Worm (Caenorhabditis elegans) whole organism, L4/young adult: ENCODE results near the gene cyp-43A1.

Source experiments
- W03F9.2 ChIP-seq: fragments of 150-350 bp; optimal IDR thresholded peaks from 2 replicates; lab custom pipeline; 2014; ENCODE audit warnings: missing biosample characterization, missing genetic modification characterization
- dao-5 ChIP-seq: sonication (generic microtip); optimal IDR thresholded peaks from 2 replicates; lab custom pipeline; 2016; ENCODE audit warnings: missing genotype, missing genetic modification characterization, moderate library complexity, missing compliant biosample characterization
- him-1 ChIP-seq: sonication (generic microtip); optimal IDR thresholded peaks from 2 replicates; lab custom pipeline; 2016; ENCODE audit warnings: missing genotype, missing genetic modification reagents, missing genetic modification characterization, missing compliant biosample characterization

Gene cyp-43A1

DNA sequence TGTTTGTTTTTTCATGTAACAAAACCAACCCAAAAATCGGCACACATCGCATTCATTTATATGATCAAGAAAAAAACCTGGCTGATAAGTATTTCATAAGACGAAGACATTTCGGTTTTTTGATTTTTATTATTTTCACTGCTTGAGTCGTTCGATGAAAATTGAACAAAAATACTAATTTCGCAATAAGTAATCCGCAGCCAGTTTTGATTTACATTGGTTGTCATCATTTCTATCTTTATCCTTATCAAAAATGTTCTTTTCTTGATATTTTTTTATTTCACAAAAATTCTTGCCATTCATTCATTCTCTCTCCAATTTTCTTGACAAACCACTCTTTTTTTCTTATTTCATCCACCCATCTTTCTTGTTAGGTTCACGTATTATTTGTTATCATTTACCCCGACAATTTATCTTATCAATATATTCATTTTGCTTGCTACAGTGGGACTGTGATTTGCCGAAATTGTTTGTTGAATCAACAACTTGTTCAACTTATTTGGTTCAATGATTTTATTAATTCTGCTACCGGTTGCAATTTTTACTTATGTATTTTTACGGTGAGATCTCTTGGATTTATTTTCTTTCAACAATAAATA, at the start of gene cyp-43A1:
Gene cyp-43A1 (plus strand): TSS at position 446 of the 599 bp plus-strand sequence.
- TF ChIP-seq W03F9.2 (no peak), him-1 (tag; lab: Kevin White, UChicago) (no peak), dao-5 (tag; lab: Kevin White, UChicago) (no peak)

DNA sequence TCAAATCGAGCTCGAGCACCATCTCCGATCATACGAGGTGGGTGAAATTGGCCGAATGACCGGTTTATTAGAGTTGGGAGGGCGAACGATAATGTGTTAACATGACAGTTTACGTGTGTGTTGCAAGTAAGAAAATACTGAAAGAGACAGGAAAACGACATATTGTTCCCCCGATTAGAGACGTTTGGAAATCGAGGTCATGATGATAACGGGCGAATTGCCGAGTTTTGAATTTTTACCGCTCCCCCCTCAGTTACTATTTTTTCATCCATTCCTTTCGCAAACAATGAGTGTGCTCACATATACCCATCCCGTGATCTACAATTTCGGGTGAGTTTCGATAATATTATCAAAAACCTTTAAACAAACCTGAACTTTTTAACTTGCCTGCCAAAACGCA, 44.6 kb upstream of the cyp-43A1 start:
- TF ChIP-seq W03F9.2 (no peak), dao-5 (tag; lab: Kevin White, UChicago) (no peak), him-1 (tag; lab: Kevin White, UChicago) (no peak)

DNA sequence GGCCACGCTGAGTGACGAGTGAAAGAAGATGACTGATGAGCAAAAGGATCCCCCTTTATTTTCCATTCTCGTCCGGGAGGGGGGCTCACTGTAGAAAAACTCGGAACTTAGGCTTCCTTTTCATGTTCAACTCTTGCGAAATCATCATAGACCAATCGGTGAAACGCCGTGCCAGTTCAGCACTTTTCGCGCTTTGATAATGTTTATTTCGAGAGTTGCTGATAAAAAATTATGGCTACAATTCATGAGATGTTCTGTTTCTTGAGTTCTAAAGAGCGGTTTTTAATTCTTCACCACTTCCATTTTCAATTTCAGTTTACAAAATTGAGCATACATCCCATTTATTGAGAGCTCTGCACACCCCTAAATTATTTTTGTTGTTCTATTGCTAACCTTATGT, 43.5 kb upstream of the cyp-43A1 start:
- TF ChIP-seq him-1 (tag; lab: Kevin White, UChicago) (no peak), dao-5 (tag; lab: Kevin White, UChicago) (no peak), W03F9.2 (no peak)

DNA sequence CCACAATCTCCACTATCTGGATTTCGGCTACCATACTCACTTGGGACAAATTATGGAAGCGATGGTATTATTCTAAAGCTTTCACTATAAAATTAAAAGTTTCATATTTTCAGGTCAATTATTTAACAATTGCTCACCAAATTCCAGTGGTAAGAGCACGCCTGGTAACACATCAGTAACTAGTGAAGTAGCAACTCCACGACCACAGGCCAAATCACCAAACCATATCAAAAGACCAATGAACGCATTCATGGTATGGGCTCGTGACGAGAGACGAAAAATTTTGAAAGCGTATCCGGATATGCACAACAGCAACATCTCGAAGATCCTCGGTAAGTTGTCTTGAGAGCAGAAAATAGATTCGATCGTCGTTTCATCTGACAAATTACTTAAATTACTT, 41.7 kb upstream of the cyp-43A1 start:
- TF ChIP-seq W03F9.2 = no peak
- TF ChIP-seq him-1 (tag; lab: Kevin White, UChicago) = no peak
- no peak for TF ChIP-seq dao-5 (tag; lab: Kevin White, UChicago)

DNA sequence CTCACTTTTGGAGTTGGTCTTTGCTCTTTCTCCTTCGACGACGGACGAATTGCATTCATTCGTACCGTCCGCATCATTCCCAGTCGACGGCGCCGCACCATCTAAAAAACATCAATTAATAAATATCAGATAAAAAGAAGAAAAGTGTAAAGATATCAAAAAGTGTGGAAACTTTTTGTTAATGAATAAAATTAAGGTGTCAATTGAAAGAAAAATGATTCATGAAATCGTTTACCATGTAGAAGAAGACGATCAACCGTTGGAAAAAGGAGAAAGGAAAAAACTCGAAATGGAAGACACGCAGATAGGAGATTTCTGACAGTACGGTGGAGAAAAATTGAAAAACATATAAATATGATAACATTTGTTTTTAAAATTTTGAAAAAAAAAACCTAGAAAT, 34.2 kb upstream of the cyp-43A1 start, which contains the start of gene set-19:
Gene set-19 (minus strand): TSS at position 101 of the 400 bp plus-strand sequence.
- no peak for TF ChIP-seq him-1 (tag; lab: Kevin White, UChicago)
- no peak for TF ChIP-seq W03F9.2
- no peak for TF ChIP-seq dao-5 (tag; lab: Kevin White, UChicago)

DNA sequence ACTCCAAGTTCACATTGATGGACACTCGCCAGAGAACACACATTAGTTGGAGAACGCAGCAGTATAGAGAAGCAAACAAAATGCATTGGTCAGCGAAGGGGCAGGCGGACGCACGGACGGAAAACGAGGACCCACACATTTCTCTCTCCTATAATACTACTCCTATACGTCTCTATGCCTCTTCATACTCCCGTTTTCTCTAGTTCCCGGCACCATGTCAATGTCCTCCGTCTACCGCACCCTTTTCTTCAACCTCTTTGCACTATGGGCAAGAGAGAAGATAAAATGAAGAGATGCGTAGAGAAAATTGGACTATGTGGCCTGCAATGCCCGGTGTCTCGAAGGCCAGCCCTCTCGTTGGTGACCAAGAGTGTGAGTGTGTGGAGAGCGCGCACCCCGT, 28.3 kb upstream of the cyp-43A1 start, which contains the start of gene set-20:
Gene set-20 (minus strand): TSS at position 94 of the 400 bp plus-strand sequence.
- no peak for TF ChIP-seq W03F9.2
- TF ChIP-seq him-1 (tag; lab: Kevin White, UChicago) = no peak
- no peak for TF ChIP-seq dao-5 (tag; lab: Kevin White, UChicago)

DNA sequence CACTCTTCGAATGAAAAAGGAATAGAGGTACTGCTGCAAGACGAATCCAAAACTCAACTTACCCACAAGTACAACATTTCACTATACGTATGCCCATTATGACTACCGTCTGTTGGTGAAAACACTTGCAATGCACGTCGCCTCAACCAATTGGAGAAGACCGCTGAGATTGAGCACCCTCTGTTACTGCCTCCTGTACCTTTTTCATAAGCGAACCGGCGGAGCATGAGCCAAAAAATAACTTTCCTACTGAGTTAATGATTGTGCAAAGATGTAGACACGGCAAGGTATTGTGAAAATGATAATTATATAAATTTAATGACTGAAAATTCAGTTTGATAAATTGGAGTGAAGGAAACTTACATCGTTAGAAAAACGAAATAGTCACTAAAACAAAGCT, 25.2 kb upstream of the cyp-43A1 start:
- TF ChIP-seq W03F9.2 (no peak), dao-5 (tag; lab: Kevin White, UChicago) (no peak), him-1 (tag; lab: Kevin White, UChicago) (no peak)

DNA sequence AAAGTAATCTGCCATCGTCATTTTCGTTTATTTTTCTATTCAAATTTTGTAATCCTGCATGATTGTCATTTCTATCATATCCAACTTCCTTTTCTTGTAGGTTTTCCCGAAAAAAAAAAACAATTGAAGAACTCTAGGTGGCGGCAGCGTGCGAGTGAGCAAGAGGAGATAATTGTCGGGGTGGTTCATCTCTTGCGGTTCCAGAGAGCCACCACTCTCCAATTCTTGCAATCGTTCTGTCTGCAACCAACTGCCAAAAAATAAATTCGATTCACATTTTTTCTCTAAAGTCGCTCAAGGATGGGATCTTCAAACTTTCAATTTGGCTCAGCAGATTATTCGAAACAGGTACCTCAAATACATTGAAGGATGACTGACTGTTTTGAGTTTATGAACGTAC, 22.2 kb upstream of the cyp-43A1 start, which contains the start of gene W01C8.1:
Gene W01C8.1 (plus strand): TSS at position 301 of the 400 bp plus-strand sequence.
- TF ChIP-seq dao-5 (tag; lab: Kevin White, UChicago) = no peak
- TF ChIP-seq him-1 (tag; lab: Kevin White, UChicago) = no peak
- no peak for TF ChIP-seq W03F9.2

DNA sequence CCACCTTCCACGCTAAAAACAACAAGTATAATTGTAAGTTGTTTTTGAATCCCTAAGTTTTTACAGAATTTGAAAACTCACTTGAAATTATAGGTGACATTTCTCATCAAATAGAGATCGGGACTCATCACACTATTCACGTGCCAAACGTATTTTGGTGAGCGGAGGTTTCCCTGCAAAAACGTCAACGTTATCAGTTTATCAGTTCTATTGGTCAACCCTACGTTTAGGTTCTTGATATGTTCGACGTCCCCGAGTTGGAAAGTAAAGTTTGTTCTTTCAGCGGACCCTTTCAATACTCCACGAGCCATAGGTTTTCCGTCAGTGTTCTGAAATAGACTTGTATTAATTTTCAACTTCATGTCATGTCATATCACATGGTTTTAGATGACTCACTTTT, 18.9 kb upstream of the cyp-43A1 start:
- TF ChIP-seq him-1 (tag; lab: Kevin White, UChicago) (no peak), dao-5 (tag; lab: Kevin White, UChicago) (no peak), W03F9.2 (no peak)

DNA sequence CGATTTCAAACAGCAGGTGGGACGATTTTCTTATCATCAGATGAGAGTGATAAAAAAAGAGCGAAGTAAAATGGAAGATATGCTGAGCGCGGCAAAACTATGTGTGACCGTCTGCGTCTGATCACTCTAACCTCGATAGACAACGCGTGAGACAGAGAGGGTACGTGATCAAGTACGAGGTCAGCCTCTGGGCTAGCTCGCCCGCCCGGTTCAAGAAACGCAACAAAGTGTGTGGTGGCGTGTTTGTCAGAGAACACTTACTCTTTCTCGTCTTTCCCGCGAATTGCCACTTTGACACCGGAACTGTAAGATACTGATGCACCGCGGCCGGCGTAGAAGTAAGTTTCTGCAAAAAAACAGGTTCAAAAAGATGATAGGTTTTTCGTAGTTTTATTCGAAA, 18.1 kb upstream of the cyp-43A1 start:
- TF ChIP-seq him-1 (tag; lab: Kevin White, UChicago) = no peak
- TF ChIP-seq dao-5 (tag; lab: Kevin White, UChicago) = no peak
- TF ChIP-seq W03F9.2 = no peak

DNA sequence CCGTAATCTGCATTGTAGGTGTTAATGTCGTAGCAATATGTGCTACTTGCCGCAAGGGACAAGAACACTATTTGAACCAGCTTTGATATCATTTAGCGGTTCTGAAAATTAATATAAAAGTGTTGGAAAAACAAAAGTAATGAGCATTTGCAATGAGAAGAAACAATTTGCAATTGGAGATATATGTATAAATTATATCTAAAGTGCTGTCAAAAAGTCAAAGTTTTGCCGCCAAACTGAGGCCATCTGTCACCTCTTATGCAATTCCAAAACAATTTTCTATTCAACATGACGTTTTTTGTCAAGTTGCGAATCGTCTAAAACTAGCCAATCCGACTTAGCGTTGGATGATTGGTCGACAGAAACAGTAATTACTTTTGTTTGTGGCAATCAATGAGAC, 17.1 kb upstream of the cyp-43A1 start, which contains the start of gene W01C8.5:
Gene W01C8.5 (minus strand): TSS at position 101 of the 400 bp plus-strand sequence.
- no peak for TF ChIP-seq him-1 (tag; lab: Kevin White, UChicago)
- TF ChIP-seq dao-5 (tag; lab: Kevin White, UChicago) = no peak
- no peak for TF ChIP-seq W03F9.2

DNA sequence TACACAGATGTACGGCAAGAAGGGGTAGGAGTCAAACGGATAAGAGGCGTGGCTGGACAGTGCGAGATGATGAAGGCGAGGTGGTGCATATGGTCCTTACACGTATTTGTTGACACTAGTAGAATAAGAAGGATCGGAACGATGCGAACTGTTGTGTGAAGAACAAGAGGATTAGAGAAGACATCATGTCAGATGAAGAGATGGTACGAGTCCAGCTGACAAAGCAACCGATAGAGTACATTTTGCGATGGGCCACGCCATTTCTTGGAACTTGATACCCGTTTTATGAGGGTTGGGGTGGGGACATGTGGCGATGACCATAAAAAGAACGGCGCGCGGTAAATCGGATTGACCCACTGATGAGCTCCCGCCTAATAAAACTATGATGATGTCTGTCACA, 15.9 kb upstream of the cyp-43A1 start:
- TF ChIP-seq dao-5 (tag; lab: Kevin White, UChicago) (no peak), him-1 (tag; lab: Kevin White, UChicago) (no peak), W03F9.2 (no peak)

DNA sequence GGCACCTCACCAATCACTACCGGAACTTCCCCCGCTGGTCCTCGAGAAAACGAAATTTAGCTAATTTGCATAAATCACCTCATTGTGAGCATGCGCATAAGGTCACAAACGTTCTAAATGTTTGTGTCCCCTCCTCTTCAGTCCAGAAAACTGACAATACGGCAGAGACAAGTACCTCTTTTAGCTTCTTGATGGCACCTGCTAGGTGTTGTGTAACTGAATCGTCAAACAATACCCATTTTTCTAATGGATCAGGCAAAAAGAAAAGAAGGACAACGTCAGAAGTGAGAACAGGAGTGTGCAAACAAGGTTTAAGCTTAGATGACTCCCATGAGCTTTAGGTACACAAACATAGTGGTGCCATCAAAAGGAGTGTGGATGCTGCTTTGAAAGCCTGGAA, 14.8 kb upstream of the cyp-43A1 start:
- TF ChIP-seq dao-5 (tag; lab: Kevin White, UChicago) = no peak
- no peak for TF ChIP-seq W03F9.2
- no peak for TF ChIP-seq him-1 (tag; lab: Kevin White, UChicago)

DNA sequence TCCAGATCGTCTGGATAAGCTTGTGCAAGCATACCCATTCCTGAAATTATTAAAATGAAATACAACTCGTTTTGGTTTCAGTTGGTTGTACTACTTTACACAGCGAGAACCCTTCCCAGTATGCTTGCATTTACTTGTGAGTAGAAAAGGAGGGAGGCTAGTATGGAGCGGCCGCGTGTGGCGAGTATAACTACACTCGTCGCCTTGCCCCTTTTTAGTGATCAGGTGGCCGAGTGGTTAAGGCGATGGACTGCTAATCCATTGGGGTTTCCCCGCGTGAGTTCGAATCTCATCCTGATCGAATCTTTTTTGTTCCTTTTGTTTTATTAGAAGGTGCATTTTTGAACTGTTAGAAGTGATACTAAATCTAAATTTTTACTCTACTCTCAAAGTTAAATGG, 6.5 kb upstream of the cyp-43A1 start:
- no peak for TF ChIP-seq W03F9.2
- peak; percentile 58 for TF ChIP-seq dao-5 (tag; lab: Kevin White, UChicago)

DNA sequence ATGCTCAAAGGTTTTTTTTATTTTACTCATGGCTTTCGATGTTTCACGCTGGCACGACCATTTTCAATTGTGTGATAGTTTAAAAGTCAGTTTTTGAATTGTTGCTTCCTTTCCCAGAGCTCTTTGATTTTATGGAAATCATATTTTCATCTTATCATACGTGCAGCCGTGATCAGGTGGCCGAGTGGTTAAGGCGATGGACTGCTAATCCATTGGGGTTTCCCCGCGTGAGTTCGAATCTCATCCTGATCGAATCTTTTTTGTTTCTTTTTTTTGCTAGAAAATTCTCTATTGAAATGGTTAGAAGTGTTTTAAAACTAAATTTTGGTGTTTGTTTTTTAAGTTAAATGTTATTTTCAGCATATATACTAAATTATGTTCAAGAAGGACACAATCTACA, 5.1 kb upstream of the cyp-43A1 start:
- no peak for TF ChIP-seq W03F9.2
- TF ChIP-seq dao-5 (tag; lab: Kevin White, UChicago) = no peak
- TF ChIP-seq him-1 (tag; lab: Kevin White, UChicago) = no peak
